Fruit fly (Drosophila melanogaster): Measurements from ENCODE around the gene twy.

The twy gene

dm6 chr3L:11789773-11790172, 3.3 kb downstream of the twy start, which contains the start of gene Pi3K68D (continued):
- TF ChIP-seq trh (GFP tag; optimal IDR thresholded peaks at IDR 0.05) = no peak
- TF ChIP-seq bbx (GFP tag; IDR thresholded peaks at IDR 0.05; ENCODE audit: partially characterized antibody) = peak; percentile 96
- TF ChIP-seq CG30020 (tag; optimal IDR thresholded peaks at IDR 0.05) = peak; percentile 12
- no peak for TF ChIP-seq peb (GFP tag; IDR thresholded peaks at IDR 0.05)
- TF ChIP-seq tll (GFP tag; optimal IDR thresholded peaks at IDR 0.05) = no peak
- TF ChIP-seq CG16813 (GFP tag; IDR thresholded peaks at IDR 0.05; ENCODE audit: partially characterized antibody) = peak; percentile 94
- no peak for TF ChIP-seq Spps (tag; optimal IDR thresholded peaks at IDR 0.05)
- no peak for TF ChIP-seq CG10209 (GFP tag; optimal IDR thresholded peaks at IDR 0.05)
- peak; percentile 76 for TF ChIP-seq CG12659 (GFP tag; optimal IDR thresholded peaks at IDR 0.05)
- peak; percentile 63 for TF ChIP-seq MBD-R2 (GFP tag; IDR thresholded peaks at IDR 0.05)
- no peak for TF ChIP-seq tin (GFP tag; optimal IDR thresholded peaks at IDR 0.05)
- TF ChIP-seq CG17186 (GFP tag; optimal IDR thresholded peaks at IDR 0.05) = peak; percentile 73
- TF ChIP-seq CG17359 (tag; optimal IDR thresholded peaks at IDR 0.05) = no peak
- TF ChIP-seq CG6654 (GFP tag; optimal IDR thresholded peaks at IDR 0.05) = no peak
- peak; percentile 41 for TF ChIP-seq CoRest (tag; optimal IDR thresholded peaks at IDR 0.05)
- peak; percentile 88 for TF ChIP-seq vnd (GFP tag; IDR thresholded peaks at IDR 0.05; ENCODE audit: partially characterized antibody)
- TF ChIP-seq CrebB (tag; optimal IDR thresholded peaks at IDR 0.05) = peak; percentile 10
- no peak for TF ChIP-seq Side (GFP tag; optimal IDR thresholded peaks at IDR 0.05)
- TF ChIP-seq Opbp (GFP tag; IDR thresholded peaks at IDR 0.05; ENCODE audit: partially characterized antibody) = peak; percentile 97
- TF ChIP-seq Hr78 (GFP tag; optimal IDR thresholded peaks at IDR 0.05) = no peak
- peak; percentile 88 for TF ChIP-seq CG2129 (GFP tag; IDR thresholded peaks at IDR 0.05; ENCODE audit: partially characterized antibody)
- peak; percentile 90 for TF ChIP-seq Med (GFP tag)
- TF ChIP-seq CG8388 (GFP tag; optimal IDR thresholded peaks at IDR 0.05) = peak; percentile 7
- TF ChIP-seq Lhr (GFP tag; optimal IDR thresholded peaks at IDR 0.05) = peak; percentile 81
- peak; percentile 59 for TF ChIP-seq CG10267 (tag; optimal IDR thresholded peaks at IDR 0.05)
- TF ChIP-seq mld (GFP tag; IDR thresholded peaks at IDR 0.05; ENCODE audit: partially characterized antibody) = peak; percentile 76; the same call in 2 of the 3 replicates
- peak; percentile 33 for TF ChIP-seq zen (tag; optimal IDR thresholded peaks at IDR 0.05)
- peak; percentile 97 for TF ChIP-seq psq (GFP tag; optimal IDR thresholded peaks at IDR 0.05)
- no peak for TF ChIP-seq Hr51 (GFP tag; optimal IDR thresholded peaks at IDR 0.05)
- TF ChIP-seq CG3065 (GFP tag; optimal IDR thresholded peaks at IDR 0.05) = no peak
- TF ChIP-seq sens (GFP tag) = peak; percentile 70
- peak; percentile 6 for TF ChIP-seq shn (GFP tag; optimal IDR thresholded peaks at IDR 0.05)
- no peak for TF ChIP-seq CG18764 (GFP tag; optimal IDR thresholded peaks at IDR 0.05)
- peak; percentile 21 for TF ChIP-seq mam (GFP tag; optimal IDR thresholded peaks at IDR 0.05)
- TF ChIP-seq CG1832 (GFP tag; optimal IDR thresholded peaks at IDR 0.05) = no peak
- peak; percentile 74 for TF ChIP-seq Neu2 (GFP tag; optimal IDR thresholded peaks at IDR 0.05; ENCODE audit: borderline replicate concordance)
- no peak for TF ChIP-seq Trl (optimal IDR thresholded peaks at IDR 0.05)
- TF ChIP-seq Trl (GFP tag; optimal IDR thresholded peaks at IDR 0.05) = no peak
- no peak for TF ChIP-seq wor (GFP tag; IDR thresholded peaks at IDR 0.05)
- no peak for TF ChIP-seq Ada2b (GFP tag; IDR thresholded peaks at IDR 0.05)
- TF ChIP-seq nerfin-2 (GFP tag; IDR thresholded peaks at IDR 0.05; ENCODE audit: partially characterized antibody) = peak; percentile 88
- peak; percentile 37 for TF ChIP-seq CG12391 (tag; optimal IDR thresholded peaks at IDR 0.05)
- peak; percentile 83 for TF ChIP-seq CG14860 (GFP tag; IDR thresholded peaks at IDR 0.05; ENCODE audit: partially characterized antibody)
- TF ChIP-seq CG3838 (GFP tag; optimal IDR thresholded peaks at IDR 0.05) = peak; percentile 50
- no peak for TF ChIP-seq Nf-YA (GFP tag; IDR thresholded peaks at IDR 0.05)
- TF ChIP-seq crp (GFP tag; optimal IDR thresholded peaks at IDR 0.05) = peak in 1 of 2 experiments; percentile 65
- TF ChIP-seq MESR4 (GFP tag; optimal IDR thresholded peaks at IDR 0.05) = peak; percentile 69
- no peak for TF ChIP-seq CG13296 (GFP tag; optimal IDR thresholded peaks at IDR 0.05)
- TF ChIP-seq run (tag; optimal IDR thresholded peaks at IDR 0.05) = no peak
